Fruit fly (Drosophila melanogaster): ENCODE data around the gene CG33969.

CG33969 gene

DNA sequence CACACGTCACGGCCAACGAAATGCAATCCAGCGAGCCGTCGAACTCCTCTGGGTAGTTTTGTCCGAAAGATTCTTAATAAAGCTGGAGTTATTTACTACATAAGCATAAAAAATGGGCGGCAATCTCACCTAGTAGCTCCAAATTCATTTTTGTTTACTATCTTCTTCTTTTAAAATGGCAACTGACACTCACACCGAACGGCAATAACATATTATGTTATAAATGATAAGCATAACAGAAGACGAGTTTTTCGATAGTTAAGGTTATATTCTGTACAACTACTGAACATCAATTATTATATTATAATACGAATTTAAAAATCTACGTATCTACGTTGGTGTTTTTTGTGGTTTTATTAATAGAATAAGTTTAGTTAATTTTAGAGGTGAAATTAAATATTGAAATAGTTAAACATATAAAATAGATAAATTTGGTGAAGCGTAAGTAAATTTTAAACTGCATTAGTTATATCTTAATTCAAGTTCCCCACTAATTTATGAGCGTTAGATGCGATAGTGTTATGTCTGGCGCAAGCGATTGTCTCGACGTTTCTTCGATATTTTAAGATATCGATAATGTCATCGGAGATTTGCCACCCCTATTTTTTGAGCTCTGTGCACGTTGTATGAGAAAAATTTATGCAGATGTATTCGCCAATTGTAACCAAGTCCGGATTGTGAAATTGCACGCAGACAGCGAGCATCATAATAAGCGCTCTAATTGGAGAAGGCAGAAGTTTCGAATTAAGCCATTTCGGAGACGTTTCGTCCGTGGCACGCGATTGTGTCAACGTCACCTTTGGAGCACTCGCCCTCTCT is 45.4 kb downstream of the CG33969 start, which contains the start of the genes Rbbp5 and eRF1 (continued):
- TF ChIP-seq esn (GFP tag; optimal IDR thresholded peaks at IDR 0.05) (peak; percentile 76), Sox14 (GFP tag; optimal IDR thresholded peaks at IDR 0.05) (peak; percentile 46), cyc (GFP tag; optimal IDR thresholded peaks at IDR 0.05) (peak; percentile 72), CG6276 (GFP tag; optimal IDR thresholded peaks at IDR 0.05) (peak; percentile 24), Ets21C (GFP tag; optimal IDR thresholded peaks at IDR 0.05) (peak; percentile 60), achi (GFP tag; optimal IDR thresholded peaks at IDR 0.05) (peak; percentile 58), Eip78C (GFP tag) (peak; percentile 70), lz (GFP tag; optimal IDR thresholded peaks at IDR 0.05) (peak; percentile 66), CG6808 (GFP tag; optimal IDR thresholded peaks at IDR 0.05) (no peak), CG31627 (GFP tag; optimal IDR thresholded peaks at IDR 0.05) (peak; percentile 72), eg (GFP tag; IDR thresholded peaks at IDR 0.05) (no peak; the same call in 2 of the 3 replicates), CG34406 (GFP tag; optimal IDR thresholded peaks at IDR 0.05) (peak; percentile 31), CG6792 (GFP tag; optimal IDR thresholded peaks at IDR 0.05) (peak; percentile 64), CG32006 (GFP tag; optimal IDR thresholded peaks at IDR 0.05) (no peak), CG10631 (GFP tag; optimal IDR thresholded peaks at IDR 0.05) (peak; percentile 81), Eip75B (GFP tag; optimal IDR thresholded peaks at IDR 0.05) (peak; percentile 33), CG7368 (GFP tag; optimal IDR thresholded peaks at IDR 0.05) (peak; percentile 39), Sox102F (GFP tag; optimal IDR thresholded peaks at IDR 0.05) (peak; percentile 69), CG8632 (GFP tag; optimal IDR thresholded peaks at IDR 0.05) (peak; percentile 45), Eip93F (GFP tag; optimal IDR thresholded peaks at IDR 0.05) (peak; percentile 24), CG11762 (GFP tag; optimal IDR thresholded peaks at IDR 0.05; ENCODE audit: insufficient read depth) (peak; percentile 23), Hr39 (GFP tag; optimal IDR thresholded peaks at IDR 0.05) (no peak), fd85E (GFP tag; optimal IDR thresholded peaks at IDR 0.05) (no peak)

DNA sequence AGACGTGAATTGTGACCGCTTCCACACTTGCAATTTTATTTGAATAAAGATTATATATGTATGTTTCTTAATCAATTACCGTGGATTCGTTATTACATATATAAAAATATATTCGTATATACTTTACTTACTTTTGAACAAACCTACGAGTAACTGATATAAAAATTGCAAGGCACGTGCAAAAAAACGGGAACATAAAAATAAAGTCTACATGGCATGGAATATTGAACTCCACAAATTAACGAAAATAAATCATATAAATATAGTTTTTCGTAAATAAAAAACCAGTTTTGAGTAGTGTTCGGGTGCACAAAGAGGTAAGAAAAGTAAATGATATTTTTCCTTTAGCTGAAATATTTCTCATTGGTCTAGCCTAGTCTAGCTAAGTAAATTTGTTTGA is 51.0 kb downstream of the CG33969 start, which contains the start of gene Spn77Bc:
Gene Spn77Bc (plus strand): TSS at position 301 of the 400 bp plus-strand sequence.
- TF ChIP-seq dsx (GFP tag; optimal IDR thresholded peaks at IDR 0.05; ENCODE audit: poor library complexity, severe bottlenecking) (no peak), net (GFP tag; optimal IDR thresholded peaks at IDR 0.05) (no peak), CG34406 (GFP tag; optimal IDR thresholded peaks at IDR 0.05) (no peak), CG10669 (GFP tag; optimal IDR thresholded peaks at IDR 0.05) (no peak), Eip78C (GFP tag) (no peak), CG8632 (GFP tag; optimal IDR thresholded peaks at IDR 0.05) (no peak), CG16779 (tag; optimal IDR thresholded peaks at IDR 0.05) (no peak), CG8319 (GFP tag; optimal IDR thresholded peaks at IDR 0.05) (no peak), Hr38 (GFP tag; optimal IDR thresholded peaks at IDR 0.05) (no peak), CG11902 (GFP tag; optimal IDR thresholded peaks at IDR 0.05) (no peak), Ets96B (tag; optimal IDR thresholded peaks at IDR 0.05) (no peak), CG6792 (GFP tag; optimal IDR thresholded peaks at IDR 0.05) (no peak), eg (GFP tag; IDR thresholded peaks at IDR 0.05) (no peak), pdm3 (GFP tag; optimal IDR thresholded peaks at IDR 0.05) (no peak), cyc (GFP tag; optimal IDR thresholded peaks at IDR 0.05) (no peak)

Data from whole organism, prepupa.